Comparison of ENCODE assay signal across 1 worm cellular context in genomic region chrX:4222200-4222599, ce11.
A peak's percentile ranks its signal among the peaks of the same experiment; 100 is the strongest.
TF ChIP-seq lines count a peak whose summit lies in the region.

No protein-coding gene starts in this region.

TF ChIP-seq in whole organism, L1 larva, 84 proteins besides CTCF, POLR2A, EP300 and RAD21 (continued from another document):
- peak; percentile 12 to 80 for TF ChIP-seq lsy-2 (tag; optimal IDR thresholded peaks at IDR 0.05; lab: Kevin White, UChicago)
- TF ChIP-seq lir-3 (tag; optimal IDR thresholded peaks at IDR 0.05; lab: Kevin White, UChicago; ENCODE audit: poor library complexity): no peak
- no peak for TF ChIP-seq pag-3 (tag; optimal IDR thresholded peaks at IDR 0.05; lab: Kevin White, UChicago; ENCODE audit: borderline replicate concordance, insufficient read depth)
- TF ChIP-seq sptf-1 (tag; optimal IDR thresholded peaks at IDR 0.05; lab: Kevin White, UChicago): no peak
- TF ChIP-seq fkh-10 (GFP tag; optimal IDR thresholded peaks at IDR 0.05; lab: Kevin White, UChicago): no peak
- TF ChIP-seq mab-9 (GFP tag; IDR thresholded peaks at IDR 0.05; lab: Robert Waterston, UW): no peak
